Fruit fly (Drosophila melanogaster): ENCODE data around the gene CG13309.

CG13309 gene

DNA sequence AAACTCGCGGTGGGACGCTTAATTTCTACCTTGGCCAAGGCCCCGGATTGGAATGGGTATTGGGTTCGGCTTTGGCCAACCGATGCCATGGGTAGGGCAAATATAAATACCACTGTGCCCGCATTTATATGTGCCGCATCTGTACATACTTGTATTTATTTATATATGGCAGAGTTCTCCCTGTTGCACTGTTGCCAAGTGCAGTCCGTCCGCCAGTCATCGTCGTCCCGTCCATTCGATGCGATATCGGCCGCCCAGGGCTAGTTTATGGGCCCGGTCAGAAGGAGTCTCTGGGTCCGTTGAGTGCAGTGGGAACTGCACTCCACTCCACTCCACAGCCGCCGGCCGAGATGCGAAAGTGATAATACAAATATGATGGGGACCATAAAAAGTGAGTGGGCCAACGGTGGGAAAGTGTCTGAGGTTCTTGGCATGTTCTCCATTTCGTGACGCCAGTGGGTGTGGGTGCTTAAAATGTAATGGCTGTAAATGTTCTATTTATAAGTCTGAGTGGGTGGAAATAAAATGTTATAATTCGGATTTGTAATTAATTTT lies 12.8 kb downstream of the CG13309 start:
- no peak for TF ChIP-seq CG12768 (GFP tag; optimal IDR thresholded peaks at IDR 0.05)
- no peak for TF ChIP-seq Mnt (GFP tag; optimal IDR thresholded peaks at IDR 0.05)
- TF ChIP-seq pad (GFP tag; optimal IDR thresholded peaks at IDR 0.05), result no peak
- TF ChIP-seq Crg-1 (GFP tag; optimal IDR thresholded peaks at IDR 0.05), result no peak
- TF ChIP-seq ovo (GFP tag; optimal IDR thresholded peaks at IDR 0.05), result no peak
- TF ChIP-seq cic (GFP tag; optimal IDR thresholded peaks at IDR 0.05), result no peak
- TF ChIP-seq cnc (optimal IDR thresholded peaks at IDR 0.05), result no peak
- TF ChIP-seq CG5204 (GFP tag; optimal IDR thresholded peaks at IDR 0.05), result no peak
- no peak for TF ChIP-seq CG7101 (tag; optimal IDR thresholded peaks at IDR 0.05)
- no peak for TF ChIP-seq tj (GFP tag; optimal IDR thresholded peaks at IDR 0.05)
- no peak for TF ChIP-seq CG33017 (tag; optimal IDR thresholded peaks at IDR 0.05)
- no peak for TF ChIP-seq toe (GFP tag; optimal IDR thresholded peaks at IDR 0.05)
- TF ChIP-seq bab1 (GFP tag; optimal IDR thresholded peaks at IDR 0.05), result no peak
- no peak for TF ChIP-seq Clk (GFP tag; optimal IDR thresholded peaks at IDR 0.05)
- TF ChIP-seq Hr96 (GFP tag; optimal IDR thresholded peaks at IDR 0.05), result no peak
- no peak for TF ChIP-seq CG7045 (GFP tag; optimal IDR thresholded peaks at IDR 0.05)
- TF ChIP-seq CG1620 (GFP tag; optimal IDR thresholded peaks at IDR 0.05), result no peak

DNA sequence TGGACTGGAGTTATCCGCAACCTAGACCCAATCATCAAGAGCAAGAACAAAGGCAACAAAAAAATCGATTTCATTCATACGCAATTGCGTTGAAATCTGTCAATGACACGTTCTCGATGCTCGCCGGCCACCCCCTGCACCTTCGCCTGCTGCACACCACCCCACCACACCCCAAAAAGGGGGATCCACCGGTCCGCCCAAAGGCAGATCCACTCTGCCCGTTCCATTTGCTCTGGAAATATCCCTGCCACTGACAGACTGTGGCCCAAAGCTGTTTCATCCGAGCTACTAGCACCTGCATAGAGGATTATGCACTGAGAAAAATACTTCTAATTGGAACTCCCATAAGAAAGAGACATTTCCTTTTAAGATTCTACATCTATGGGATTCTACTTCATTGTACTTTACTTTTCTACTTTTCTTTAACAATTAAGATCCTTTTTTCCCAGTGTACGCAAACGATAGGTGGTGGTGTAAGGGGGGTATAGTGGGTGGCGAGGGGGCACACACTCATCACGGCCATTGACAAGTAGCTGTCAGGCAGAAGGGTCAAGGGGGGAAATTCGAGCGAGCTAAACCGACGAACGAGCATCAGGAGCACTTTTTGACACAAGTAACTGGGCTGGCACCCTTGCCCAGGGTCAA lies 13.7 kb downstream of the CG13309 start:
- TF ChIP-seq CG7045 (GFP tag; optimal IDR thresholded peaks at IDR 0.05), result peak; percentile 28
- TF ChIP-seq CG33017 (tag; optimal IDR thresholded peaks at IDR 0.05), result no peak
- no peak for TF ChIP-seq ovo (GFP tag; optimal IDR thresholded peaks at IDR 0.05)

DNA sequence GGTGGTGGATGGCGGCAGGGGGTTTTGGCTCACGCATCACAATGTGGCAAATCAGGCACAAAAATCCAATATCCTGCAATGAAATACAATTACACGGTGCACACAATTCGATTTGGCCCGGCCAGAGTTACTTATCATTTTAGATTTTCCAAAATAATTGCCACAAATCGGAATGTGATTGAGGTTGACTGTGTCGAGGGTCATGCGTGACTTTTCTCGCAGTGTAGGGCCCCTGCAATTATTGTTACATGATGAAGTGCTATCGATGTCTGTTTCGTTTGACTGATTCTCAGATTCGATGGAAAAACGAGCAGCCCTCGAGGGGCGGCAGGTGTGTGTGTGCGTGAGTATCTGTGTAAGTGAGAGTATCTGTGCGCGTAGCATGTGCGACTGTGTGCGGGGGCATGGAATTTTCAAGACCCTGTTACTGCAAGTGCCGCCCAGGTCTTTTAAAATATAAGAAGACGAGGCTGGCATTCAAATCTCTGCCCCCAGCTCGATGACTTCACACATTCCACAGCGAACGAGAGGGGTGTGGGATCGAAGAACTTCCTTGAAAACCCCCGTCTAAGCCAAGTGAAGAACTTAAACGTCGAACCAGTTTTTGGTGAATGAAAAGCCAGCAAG lies 14.3 kb downstream of the CG13309 start:
- TF ChIP-seq tj (GFP tag; optimal IDR thresholded peaks at IDR 0.05), result no peak
- no peak for TF ChIP-seq CG14711 (tag; optimal IDR thresholded peaks at IDR 0.05)

DNA sequence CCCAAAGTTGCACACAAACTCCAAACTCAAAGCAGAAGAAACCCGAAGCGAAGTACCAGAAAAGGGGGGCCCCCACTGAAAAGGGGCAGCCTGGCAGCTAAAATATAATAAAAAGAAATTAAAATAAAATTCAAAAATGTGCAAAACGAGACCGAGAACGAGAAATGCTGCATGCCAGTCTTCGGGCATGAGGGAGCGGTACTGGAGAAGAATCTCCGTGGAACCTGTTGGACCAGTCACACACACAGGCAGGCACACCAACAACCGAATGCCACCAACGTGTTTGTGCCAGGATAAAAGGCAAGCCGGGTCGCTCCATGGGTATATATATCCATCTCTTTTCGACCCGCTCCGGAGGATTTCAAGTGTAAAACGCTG lies 14.8 kb downstream of the CG13309 start:
- no peak for TF ChIP-seq ovo (GFP tag; optimal IDR thresholded peaks at IDR 0.05)

DNA sequence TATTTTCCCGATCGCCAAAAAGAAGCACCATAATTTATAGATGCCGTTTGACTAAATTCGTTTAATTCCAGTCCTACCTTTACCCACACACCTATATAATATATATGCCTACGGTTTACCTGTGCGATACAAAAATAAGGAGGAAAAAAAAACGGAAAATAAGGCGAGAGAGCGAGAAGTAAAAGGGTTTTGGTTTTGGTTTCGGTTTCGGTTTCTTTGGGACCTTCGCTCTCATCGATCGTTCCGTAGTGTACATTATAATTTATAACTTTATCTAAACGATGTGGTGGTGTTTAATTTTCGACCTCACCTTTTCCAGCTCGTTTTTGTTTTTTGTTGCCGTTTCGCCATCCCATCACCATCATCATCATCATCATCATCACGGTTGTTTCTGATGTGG lies 15.4 kb downstream of the CG13309 start:
- TF ChIP-seq ovo (GFP tag; optimal IDR thresholded peaks at IDR 0.05), result no peak
- no peak for TF ChIP-seq CG12768 (GFP tag; optimal IDR thresholded peaks at IDR 0.05)
- no peak for TF ChIP-seq Clk (GFP tag; optimal IDR thresholded peaks at IDR 0.05)
- TF ChIP-seq CG5204 (GFP tag; optimal IDR thresholded peaks at IDR 0.05), result no peak
- no peak for TF ChIP-seq CG1620 (GFP tag; optimal IDR thresholded peaks at IDR 0.05)
- no peak for TF ChIP-seq kay (GFP tag; ENCODE audit: borderline replicate concordance)
- TF ChIP-seq bab1 (GFP tag; optimal IDR thresholded peaks at IDR 0.05), result no peak
- TF ChIP-seq cic (GFP tag; optimal IDR thresholded peaks at IDR 0.05), result no peak
- TF ChIP-seq CG33017 (tag; optimal IDR thresholded peaks at IDR 0.05), result no peak
- no peak for TF ChIP-seq pad (GFP tag; optimal IDR thresholded peaks at IDR 0.05)
- TF ChIP-seq CG14711 (tag; optimal IDR thresholded peaks at IDR 0.05), result no peak

DNA sequence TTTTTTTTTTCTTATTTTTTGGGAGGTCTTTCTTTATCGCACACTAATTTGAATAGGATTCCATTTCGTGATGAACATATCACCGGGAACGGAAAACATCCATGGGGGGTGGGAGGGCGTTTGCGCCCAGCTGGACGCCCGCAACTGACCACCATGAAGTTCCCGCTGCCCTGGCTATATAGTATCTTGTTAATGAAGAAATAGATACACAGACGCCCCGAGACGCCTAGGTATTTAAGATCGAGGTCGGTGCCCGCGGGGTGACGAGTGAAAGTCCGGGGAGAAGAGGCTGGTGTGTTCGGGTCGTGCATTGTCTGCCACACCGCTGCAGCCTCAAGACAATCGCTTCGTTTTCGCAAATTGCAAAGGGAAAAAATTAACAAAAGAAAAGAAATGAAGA lies 15.8 kb downstream of the CG13309 start:
- no peak for TF ChIP-seq Clk (GFP tag; optimal IDR thresholded peaks at IDR 0.05)
- no peak for TF ChIP-seq CG33017 (tag; optimal IDR thresholded peaks at IDR 0.05)
- TF ChIP-seq Mnt (GFP tag; optimal IDR thresholded peaks at IDR 0.05), result no peak
- TF ChIP-seq CG7045 (GFP tag; optimal IDR thresholded peaks at IDR 0.05), result no peak

DNA sequence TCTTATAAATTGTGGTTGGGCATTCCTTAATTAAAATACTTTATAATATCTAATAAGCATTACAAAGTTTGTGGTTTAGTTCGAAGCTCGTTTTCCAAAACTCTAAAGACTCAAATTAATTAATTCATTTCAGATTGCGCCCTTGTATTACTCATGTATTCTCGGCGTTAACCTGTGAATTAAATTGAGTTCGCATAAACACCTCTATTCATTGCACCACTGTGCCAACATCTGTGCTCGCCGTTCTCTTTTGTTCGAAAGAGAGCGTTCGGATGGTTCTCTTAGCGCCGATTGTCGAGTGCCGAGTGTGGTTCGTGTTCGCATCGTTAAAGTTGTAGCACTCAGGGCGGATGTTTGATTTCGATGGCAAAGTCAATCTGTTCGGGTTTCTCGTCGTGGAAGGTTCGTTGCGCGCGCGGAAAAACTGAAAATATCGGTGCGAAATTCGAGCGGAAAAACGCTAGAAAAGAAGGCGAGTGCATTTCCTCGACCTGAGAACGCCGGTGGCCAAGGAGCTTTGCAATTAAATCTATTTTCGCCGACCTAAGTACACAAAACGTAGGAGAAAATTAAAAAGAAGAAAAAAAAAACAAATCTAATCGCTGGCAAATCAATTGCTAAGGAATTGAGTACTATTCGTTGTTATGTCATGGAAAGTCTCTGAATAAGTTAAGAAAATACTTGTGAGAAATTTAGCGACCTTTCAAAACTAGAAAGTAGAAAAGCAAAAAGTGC lies 17.1 kb downstream of the CG13309 start, which contains the start of gene dally:
dally (plus strand) TSS at position 373 of the 735 bp plus-strand sequence.
- TF ChIP-seq tj (GFP tag; optimal IDR thresholded peaks at IDR 0.05) (peak; percentile 72), bab1 (GFP tag; optimal IDR thresholded peaks at IDR 0.05) (peak; percentile 57), Clk (GFP tag; optimal IDR thresholded peaks at IDR 0.05) (no peak), CG1620 (GFP tag; optimal IDR thresholded peaks at IDR 0.05) (no peak), CG33017 (tag; optimal IDR thresholded peaks at IDR 0.05) (peak; percentile 64), CG7101 (tag; optimal IDR thresholded peaks at IDR 0.05) (peak; percentile 2), cic (GFP tag; optimal IDR thresholded peaks at IDR 0.05) (peak; percentile 68), Mnt (GFP tag; optimal IDR thresholded peaks at IDR 0.05) (peak; percentile 63), Hr96 (GFP tag; optimal IDR thresholded peaks at IDR 0.05) (peak; percentile 53), cnc (optimal IDR thresholded peaks at IDR 0.05) (no peak), CG12768 (GFP tag; optimal IDR thresholded peaks at IDR 0.05) (peak; percentile 36), Crg-1 (GFP tag; optimal IDR thresholded peaks at IDR 0.05) (no peak), CG7045 (GFP tag; optimal IDR thresholded peaks at IDR 0.05) (peak; percentile 51), CG5204 (GFP tag; optimal IDR thresholded peaks at IDR 0.05) (no peak), kay (GFP tag; ENCODE audit: borderline replicate concordance) (peak; percentile 91), CG11617 (GFP tag; optimal IDR thresholded peaks at IDR 0.05) (peak; percentile 42), pad (GFP tag; optimal IDR thresholded peaks at IDR 0.05) (no peak), toe (GFP tag; optimal IDR thresholded peaks at IDR 0.05) (peak; percentile 52), CG14711 (tag; optimal IDR thresholded peaks at IDR 0.05) (peak; percentile 31)

Measured in whole organism, adult.